Worm (Caenorhabditis elegans): ENCODE data around the gene nlp-49.

nlp-49 gene

ce11 chrX:5942171-5942570 lies 37.7 kb downstream of the nlp-49 start (continued):
- TF ChIP-seq nhr-12 (tag; optimal IDR thresholded peaks at IDR 0.05) (no peak), peb-1 (tag; optimal IDR thresholded peaks at IDR 0.05) (no peak)

- peak; percentile 39 for TF ChIP-seq sma-9 (GFP tag; optimal IDR thresholded peaks at IDR 0.05)
- no peak for TF ChIP-seq sma-9 (tag; optimal IDR thresholded peaks at IDR 0.05)
- TF ChIP-seq ZK546.5 (tag; optimal IDR thresholded peaks at IDR 0.05): no peak
- TF ChIP-seq zag-1 (tag; optimal IDR thresholded peaks at IDR 0.05): no peak
- no peak for TF ChIP-seq dmd-4 (tag; optimal IDR thresholded peaks at IDR 0.05)
- TF ChIP-seq ceh-82 (tag; optimal IDR thresholded peaks at IDR 0.05): no peak
- TF ChIP-seq ama-1 (optimal IDR thresholded peaks at IDR 0.05): peak; percentile 0
- TF ChIP-seq C34F6.9 (tag; optimal IDR thresholded peaks at IDR 0.05): peak; percentile 32
- no peak for TF ChIP-seq lin-39 (tag; optimal IDR thresholded peaks at IDR 0.05)
- peak; percentile 43 for TF ChIP-seq nhr-129 (tag; optimal IDR thresholded peaks at IDR 0.05)
- peak; percentile 24 for TF ChIP-seq nhr-6 (tag; optimal IDR thresholded peaks at IDR 0.05)
- TF ChIP-seq nhr-12 (tag; optimal IDR thresholded peaks at IDR 0.05): no peak
- no peak for TF ChIP-seq mab-5 (tag; optimal IDR thresholded peaks at IDR 0.05)
- TF ChIP-seq ceh-16 (tag; optimal IDR thresholded peaks at IDR 0.05): no peak
- TF ChIP-seq sem-4 (tag; optimal IDR thresholded peaks at IDR 0.05): no peak
- TF ChIP-seq lin-13 (GFP tag; optimal IDR thresholded peaks at IDR 0.05): no peak
- TF ChIP-seq F13H6.1 (tag; optimal IDR thresholded peaks at IDR 0.05): peak; percentile 72
- TF ChIP-seq nhr-23 (tag; optimal IDR thresholded peaks at IDR 0.05): no peak
- no peak for TF ChIP-seq Y55F3AM.14 (GFP tag; optimal IDR thresholded peaks at IDR 0.05)
- TF ChIP-seq crh-2 (tag; optimal IDR thresholded peaks at IDR 0.05): peak; percentile 14
- TF ChIP-seq nhr-237 (tag; optimal IDR thresholded peaks at IDR 0.05): no peak
- TF ChIP-seq snpc-4 (tag; optimal IDR thresholded peaks at IDR 0.05): no peak
- no peak for TF ChIP-seq elt-3 (tag; optimal IDR thresholded peaks at IDR 0.05)
- no peak for TF ChIP-seq fos-1 (tag; optimal IDR thresholded peaks at IDR 0.05)
- TF ChIP-seq nhr-21 (tag; optimal IDR thresholded peaks at IDR 0.05): peak; percentile 3
- no peak for TF ChIP-seq nhr-11 (tag; optimal IDR thresholded peaks at IDR 0.05)
- no peak for TF ChIP-seq ztf-1 (GFP tag; conservative IDR thresholded peaks at IDR 0.05)
- no peak for TF ChIP-seq skn-1 (tag; optimal IDR thresholded peaks at IDR 0.05)
Measured at ce11 chrX:5943908-5944307, 39.5 kb downstream of the nlp-49 start.

ce11 chrX:5944488-5944887 lies 40.0 kb downstream of the nlp-49 start, which contains the start of gene acs-17:
Gene acs-17, minus strand, starts transcription at chrX:5944510.
- TF ChIP-seq nhr-25 (tag; optimal IDR thresholded peaks at IDR 0.05) (peak; percentile 20), crh-2 (tag; optimal IDR thresholded peaks at IDR 0.05) (no peak), sma-9 (GFP tag; optimal IDR thresholded peaks at IDR 0.05) (peak; percentile 27), sma-9 (tag; optimal IDR thresholded peaks at IDR 0.05) (no peak), nhr-11 (tag; optimal IDR thresholded peaks at IDR 0.05) (no peak)

- TF ChIP-seq mbf-1 (tag; optimal IDR thresholded peaks at IDR 0.05) (no peak), unc-62 (GFP tag; optimal IDR thresholded peaks at IDR 0.05) (no peak), R02D3.7 (tag; optimal IDR thresholded peaks at IDR 0.05) (no peak), F13H6.1 (tag; optimal IDR thresholded peaks at IDR 0.05) (no peak), nhr-10 (tag; optimal IDR thresholded peaks at IDR 0.05) (no peak), lin-13 (GFP tag; optimal IDR thresholded peaks at IDR 0.05) (no peak), ceh-82 (tag; optimal IDR thresholded peaks at IDR 0.05) (no peak), alr-1 (tag; optimal IDR thresholded peaks at IDR 0.05) (no peak), nhr-12 (tag; optimal IDR thresholded peaks at IDR 0.05) (no peak), peb-1 (tag; optimal IDR thresholded peaks at IDR 0.05) (no peak), blmp-1 (tag; optimal IDR thresholded peaks at IDR 0.05; ENCODE audit: insufficient read depth) (no peak), lin-11 (tag; optimal IDR thresholded peaks at IDR 0.05) (no peak)
Measured at ce11 chrX:5948769-5949168, 44.3 kb downstream of the nlp-49 start, which contains the start of gene mig-23. Gene mig-23, minus strand, starts transcription at chrX:5948869.

ce11 chrX:5953174-5953573 lies 48.7 kb downstream of the nlp-49 start, which contains the start of the genes R07E4.5 and R07E4.3:
Gene R07E4.5, minus strand, starts transcription at chrX:5953174.
Gene R07E4.3, plus strand, starts transcription at chrX:5953458.
- TF ChIP-seq ztf-4 (tag; optimal IDR thresholded peaks at IDR 0.05): no peak
- TF ChIP-seq nhr-23 (tag; optimal IDR thresholded peaks at IDR 0.05): no peak
- TF ChIP-seq nhr-6 (tag; optimal IDR thresholded peaks at IDR 0.05): peak; percentile 13
- peak; percentile 70 for TF ChIP-seq crh-2 (tag; optimal IDR thresholded peaks at IDR 0.05)
- peak; percentile 91 for TF ChIP-seq unc-55 (GFP tag; optimal IDR thresholded peaks at IDR 0.05)
- peak; percentile 71 for TF ChIP-seq F13H6.1 (tag; optimal IDR thresholded peaks at IDR 0.05)
- no peak for TF ChIP-seq alr-1 (tag; optimal IDR thresholded peaks at IDR 0.05)
- TF ChIP-seq nhr-25 (tag; optimal IDR thresholded peaks at IDR 0.05): peak; percentile 67
- no peak for TF ChIP-seq aly-2 (tag; optimal IDR thresholded peaks at IDR 0.05)
- TF ChIP-seq dmd-4 (tag; optimal IDR thresholded peaks at IDR 0.05): no peak
- TF ChIP-seq sma-3 (GFP tag; optimal IDR thresholded peaks at IDR 0.05): peak; percentile 74
- TF ChIP-seq skn-1 (tag; optimal IDR thresholded peaks at IDR 0.05): no peak
- no peak for TF ChIP-seq elt-1 (tag; optimal IDR thresholded peaks at IDR 0.05)
- TF ChIP-seq unc-39 (tag; optimal IDR thresholded peaks at IDR 0.05): no peak
- TF ChIP-seq nhr-129 (tag; optimal IDR thresholded peaks at IDR 0.05): peak; percentile 79
- TF ChIP-seq snpc-4 (tag; optimal IDR thresholded peaks at IDR 0.05): peak; percentile 0
- no peak for TF ChIP-seq nhr-237 (tag; optimal IDR thresholded peaks at IDR 0.05)
- peak; percentile 54 for TF ChIP-seq sem-4 (tag; optimal IDR thresholded peaks at IDR 0.05)
- peak; percentile 68 for TF ChIP-seq gmeb-1 (tag; optimal IDR thresholded peaks at IDR 0.05)
- no peak for TF ChIP-seq mbf-1 (tag; optimal IDR thresholded peaks at IDR 0.05)
- no peak for TF ChIP-seq elt-3 (tag; optimal IDR thresholded peaks at IDR 0.05)
- peak; percentile 67 for TF ChIP-seq C34F6.9 (tag; optimal IDR thresholded peaks at IDR 0.05)
- TF ChIP-seq R02D3.7 (tag; optimal IDR thresholded peaks at IDR 0.05): no peak
- TF ChIP-seq ceh-16 (tag; optimal IDR thresholded peaks at IDR 0.05): no peak
- no peak for TF ChIP-seq nhr-12 (tag; optimal IDR thresholded peaks at IDR 0.05)
- no peak for TF ChIP-seq ama-1 (optimal IDR thresholded peaks at IDR 0.05)
- peak; percentile 11 for TF ChIP-seq egl-27 (tag; optimal IDR thresholded peaks at IDR 0.05)
